Worm (Caenorhabditis elegans): Measurements from ENCODE around the gene nhr-43.
A peak's percentile ranks its signal among the peaks of the same experiment; 100 is the strongest.

nhr-43 gene

DNA sequence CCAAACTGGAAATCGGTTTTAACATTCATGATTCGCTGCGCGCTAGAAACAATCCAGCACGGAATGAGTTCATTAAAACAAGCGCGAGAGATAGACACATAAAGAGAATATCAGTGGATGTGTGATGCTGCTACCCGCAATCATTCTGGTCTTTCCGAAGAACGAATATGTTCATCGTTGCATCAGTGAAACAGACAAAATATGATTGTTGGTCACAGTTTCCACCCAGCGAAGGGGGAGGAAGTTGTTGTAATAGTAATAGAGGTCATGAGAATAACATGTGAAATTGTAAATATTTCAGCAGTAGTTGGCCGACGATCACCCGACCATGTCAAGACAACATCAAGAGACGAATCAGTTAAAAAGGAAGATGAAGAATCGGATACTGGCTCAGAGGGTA, 1.8 kb downstream of the nhr-43 start:
- TF ChIP-seq ZK546.5 (tag; optimal IDR thresholded peaks at IDR 0.05) (no peak), nhr-67 (tag; optimal IDR thresholded peaks at IDR 0.05) (no peak), sea-2 (GFP tag; optimal IDR thresholded peaks at IDR 0.05) (no peak), mml-1 (tag; optimal IDR thresholded peaks at IDR 0.05) (no peak), unc-39 (tag; optimal IDR thresholded peaks at IDR 0.05) (no peak), ceh-16 (tag; optimal IDR thresholded peaks at IDR 0.05) (no peak), hmg-11 (tag; optimal IDR thresholded peaks at IDR 0.05) (no peak), nhr-43 (tag; optimal IDR thresholded peaks at IDR 0.05; ENCODE audit: poor library complexity, severe bottlenecking) (peak; percentile 94), lsy-12 (tag; optimal IDR thresholded peaks at IDR 0.05) (no peak), zag-1 (tag; optimal IDR thresholded peaks at IDR 0.05) (no peak), lin-15B (tag; optimal IDR thresholded peaks at IDR 0.05) (no peak), jun-1 (tag; optimal IDR thresholded peaks at IDR 0.05) (no peak), pha-4 (tag; optimal IDR thresholded peaks at IDR 0.05) (no peak), ztf-11 (tag; optimal IDR thresholded peaks at IDR 0.05) (no peak), nhr-25 (tag; optimal IDR thresholded peaks at IDR 0.05) (peak; percentile 41), eor-1 (tag; optimal IDR thresholded peaks at IDR 0.05) (no peak), ceh-28 (tag; optimal IDR thresholded peaks at IDR 0.05) (no peak), nhr-23 (tag; optimal IDR thresholded peaks at IDR 0.05) (peak; percentile 36), ceh-9 (tag; optimal IDR thresholded peaks at IDR 0.05) (no peak), elt-1 (tag; optimal IDR thresholded peaks at IDR 0.05) (no peak), nhr-76 (tag; optimal IDR thresholded peaks at IDR 0.05) (no peak), nhr-77 (tag; optimal IDR thresholded peaks at IDR 0.05) (no peak), egl-5 (tag; optimal IDR thresholded peaks at IDR 0.05) (no peak), ceh-82 (tag; optimal IDR thresholded peaks at IDR 0.05) (no peak), nfya-1 (tag; optimal IDR thresholded peaks at IDR 0.05; ENCODE audit: insufficient read depth) (no peak), unc-62 (GFP tag; optimal IDR thresholded peaks at IDR 0.05) (no peak), elt-3 (tag; optimal IDR thresholded peaks at IDR 0.05) (peak in 1 of 3 experiments; percentile 55), ztf-4 (tag; optimal IDR thresholded peaks at IDR 0.05) (no peak)

DNA sequence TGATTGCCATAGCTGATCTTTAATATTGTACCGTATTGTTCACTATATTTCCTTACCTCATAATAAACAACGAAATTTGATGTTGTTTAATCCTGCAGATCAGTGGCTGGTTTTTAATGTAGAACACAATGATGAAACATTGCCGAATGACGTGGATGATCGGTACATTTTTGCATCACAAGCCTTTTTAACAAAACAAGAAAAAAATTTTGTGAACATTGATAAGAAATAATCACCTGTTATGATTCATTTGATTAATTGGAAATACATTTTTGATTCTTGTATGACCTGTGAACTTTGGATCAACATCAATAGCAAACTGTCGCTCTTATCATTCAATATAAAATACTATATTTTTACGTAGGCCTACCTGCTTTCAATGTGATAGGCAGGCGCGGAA, 3.4 kb downstream of the nhr-43 start:
- TF ChIP-seq nhr-23 (tag; optimal IDR thresholded peaks at IDR 0.05) (peak; percentile 20), nhr-43 (tag; optimal IDR thresholded peaks at IDR 0.05; ENCODE audit: poor library complexity, severe bottlenecking) (peak; percentile 82), nfya-1 (tag; optimal IDR thresholded peaks at IDR 0.05; ENCODE audit: insufficient read depth) (peak; percentile 2), nhr-25 (tag; optimal IDR thresholded peaks at IDR 0.05) (peak; percentile 6), ztf-4 (tag; optimal IDR thresholded peaks at IDR 0.05) (no peak)

DNA sequence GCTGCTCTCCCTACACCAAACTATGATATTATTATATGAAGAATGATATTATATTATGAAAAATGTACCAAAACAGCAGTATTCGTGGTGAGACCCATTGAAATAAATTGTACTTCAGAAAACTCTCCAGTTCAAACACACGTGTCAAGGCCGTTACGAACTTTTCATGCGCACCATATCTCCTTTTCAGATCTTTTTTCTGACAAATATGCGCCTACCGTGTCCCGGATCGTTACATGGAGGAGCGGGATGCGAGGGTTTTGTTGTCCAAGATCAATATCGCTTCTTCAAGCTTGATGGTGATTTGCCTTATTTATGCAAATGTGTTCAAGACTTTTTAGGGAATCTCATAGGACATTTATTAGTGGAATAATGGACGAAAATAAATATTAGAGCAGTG, 4.3 kb downstream of the nhr-43 start:
- TF ChIP-seq nhr-43 (tag; optimal IDR thresholded peaks at IDR 0.05; ENCODE audit: poor library complexity, severe bottlenecking) (peak; percentile 61), R02D3.7 (tag; optimal IDR thresholded peaks at IDR 0.05) (no peak), elt-1 (tag; optimal IDR thresholded peaks at IDR 0.05) (peak; percentile 70)

DNA sequence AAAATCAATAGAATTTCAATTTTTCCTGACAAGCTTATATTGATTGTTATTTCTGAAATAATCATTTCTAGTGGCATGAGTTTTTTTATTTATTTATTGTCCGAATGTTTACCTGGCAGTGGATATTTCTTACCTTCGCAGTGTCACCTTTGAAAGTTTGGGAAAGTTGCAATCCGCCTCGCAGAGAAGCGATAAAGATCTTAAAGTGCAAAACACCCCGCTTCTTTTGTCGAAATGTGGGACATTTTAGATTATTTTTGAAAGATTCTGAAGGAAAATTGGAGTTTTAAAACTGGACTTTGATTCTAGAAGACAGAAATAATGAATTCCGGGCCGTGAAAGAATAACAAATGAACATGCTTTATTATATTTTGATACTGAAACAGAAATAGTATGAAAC, 9.3 kb downstream of the nhr-43 start:
- TF ChIP-seq tbx-2 (tag; optimal IDR thresholded peaks at IDR 0.05) = no peak
- no peak for TF ChIP-seq fos-1 (tag; optimal IDR thresholded peaks at IDR 0.05)
- TF ChIP-seq elt-1 (tag; optimal IDR thresholded peaks at IDR 0.05) = peak; percentile 24
- TF ChIP-seq zag-1 (tag; optimal IDR thresholded peaks at IDR 0.05) = no peak
- TF ChIP-seq nhr-23 (tag; optimal IDR thresholded peaks at IDR 0.05) = peak; percentile 49
- TF ChIP-seq nhr-11 (tag; optimal IDR thresholded peaks at IDR 0.05) = no peak
- TF ChIP-seq daf-12 (tag; optimal IDR thresholded peaks at IDR 0.05) = no peak
- TF ChIP-seq nhr-12 (tag; optimal IDR thresholded peaks at IDR 0.05) = no peak
- TF ChIP-seq ceh-28 (tag; optimal IDR thresholded peaks at IDR 0.05) = no peak
- TF ChIP-seq egl-5 (tag; optimal IDR thresholded peaks at IDR 0.05) = no peak

DNA sequence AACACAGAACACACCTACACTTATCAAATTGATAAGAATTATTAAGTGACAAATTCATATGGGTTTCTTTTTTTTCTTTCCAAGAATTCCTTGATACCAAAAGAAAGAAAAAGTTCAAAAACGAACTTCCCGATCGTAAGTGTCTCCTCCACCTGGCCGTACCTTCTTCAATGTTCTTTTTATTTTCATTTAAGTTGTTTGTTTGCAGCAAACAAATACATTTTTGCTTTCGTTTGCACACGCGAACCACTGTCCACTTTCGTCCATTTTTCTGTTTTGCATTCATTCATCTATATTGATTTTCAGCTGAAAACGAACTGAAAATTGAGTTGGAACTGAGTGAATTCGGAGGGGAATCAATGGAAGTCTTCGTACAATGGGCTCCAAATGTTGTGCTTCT, 12.3 kb downstream of the nhr-43 start, which contains the start of gene VZK822L.2:
Gene VZK822L.2, plus strand, starts transcription at position 301 of the 400 bp plus-strand sequence.
- no peak for TF ChIP-seq ceh-9 (tag; optimal IDR thresholded peaks at IDR 0.05)
- no peak for TF ChIP-seq daf-12 (tag; optimal IDR thresholded peaks at IDR 0.05)
- TF ChIP-seq aly-2 (tag; optimal IDR thresholded peaks at IDR 0.05) = no peak
- TF ChIP-seq zag-1 (tag; optimal IDR thresholded peaks at IDR 0.05) = no peak
- TF ChIP-seq nfya-1 (tag; optimal IDR thresholded peaks at IDR 0.05; ENCODE audit: insufficient read depth) = no peak
- TF ChIP-seq fkh-2 (tag; optimal IDR thresholded peaks at IDR 0.05) = no peak
- no peak for TF ChIP-seq ceh-28 (tag; optimal IDR thresholded peaks at IDR 0.05)
- no peak for TF ChIP-seq tbx-2 (tag; optimal IDR thresholded peaks at IDR 0.05)
- TF ChIP-seq elt-2 (tag; optimal IDR thresholded peaks at IDR 0.05) = peak; percentile 43
- no peak for TF ChIP-seq nhr-11 (tag; optimal IDR thresholded peaks at IDR 0.05)
- TF ChIP-seq pqm-1 (tag; optimal IDR thresholded peaks at IDR 0.05) = peak; percentile 39

Measured in whole organism, L3 larva.